Worm (Caenorhabditis elegans) whole organism, young adult: ENCODE measurements around the gene poml-4.

ENCODE experiments used
- C17E4.6 ChIP-seq: fragments of 200-800 bp; sonication (Bioruptor generic); IDR thresholded peaks from 2 replicates; pipeline ENCODE4 v1.3.6; 2022; ENCODE audit warnings: missing genetic modification reagents, missing genetic modification characterization, missing compliant biosample characterization
- attf-6 ChIP-seq: fragments of 200-800 bp; sonication (Bioruptor generic); IDR thresholded peaks from 2 replicates; pipeline ENCODE4 v1.3.6; 2022; ENCODE audit warnings: missing genetic modification reagents, missing genetic modification characterization, missing compliant biosample characterization
- hsf-1 ChIP-seq: fragments of 200-800 bp; sonication (Bioruptor generic); IDR thresholded peaks from 2 replicates; pipeline ENCODE4 v1.3.6; 2022; ENCODE audit warnings: missing genetic modification reagents, missing genetic modification characterization, missing compliant biosample characterization
- nhr-80 ChIP-seq: sonication (generic microtip); optimal IDR thresholded peaks from 2 replicates; lab custom pipeline; 2016; ENCODE audit warnings: missing genetic modification characterization, missing compliant biosample characterization
- snpc-3.4 ChIP-seq: sonication (generic microtip); optimal IDR thresholded peaks from 2 replicates; lab custom pipeline; 2017; ENCODE audit warnings: missing genetic modification characterization, mild to moderate bottlenecking, missing compliant biosample characterization, antibody characterized with exemption, moderate library complexity, missing genotype, missing genetic modification reagents
- snpc-4 ChIP-seq, 5 experiments: fragments of 150-350 bp in 1 of 5; sonication (generic microtip) in 4 of 5; optimal IDR thresholded peaks; 2 replicates each; lab custom pipeline; 2014 to 2018; ENCODE audit warnings: missing genetic modification characterization in 5 of 5, missing biosample characterization in 3 of 5, antibody characterized with exemption in 2 of 5, mild to moderate bottlenecking in 2 of 5, missing compliant biosample characterization in 2 of 5, missing genotype in 2 of 5, moderate library complexity in 2 of 5, missing genetic modification reagents in 1 of 5
- tbp1 ChIP-seq: fragments of 200-800 bp; sonication (Bioruptor generic); optimal IDR thresholded peaks from 2 replicates; lab custom pipeline; 2018; ENCODE audit warnings: mild to moderate bottlenecking, missing genetic modification characterization, missing compliant biosample characterization
- xnd-1 ChIP-seq: sonication (generic microtip); optimal IDR thresholded peaks from 2 replicates; lab custom pipeline; 2016; ENCODE audit warnings: missing genotype, missing genetic modification reagents, missing genetic modification characterization, missing compliant biosample characterization
- zfh-2 ChIP-seq: fragments of 200-800 bp; sonication (Bioruptor generic); conservative IDR thresholded peaks from 2 replicates; pipeline ENCODE4 v1.3.6; 2022; ENCODE audit warnings: missing genetic modification reagents, missing genetic modification characterization, missing compliant biosample characterization
- ztf-6 ChIP-seq: fragments of 200-800 bp; sonication (Bioruptor generic); IDR thresholded peaks from 2 replicates; pipeline ENCODE4 v1.3.6; 2022; ENCODE audit warnings: missing genetic modification reagents, missing genetic modification characterization, missing compliant biosample characterization

- TF ChIP-seq zfh-2 (GFP tag; lab: Robert Waterston, UW) (no peak), xnd-1 (tag; lab: Kevin White, UChicago) (no peak), attf-6 (GFP tag; lab: Robert Waterston, UW) (no peak), snpc-3.4 (tag; lab: Kevin White, UChicago) (no peak), nhr-80 (tag; lab: Kevin White, UChicago) (no peak), snpc-4 (GFP tag; optimal IDR thresholded peaks at IDR 0.05; lab: Kevin White, UChicago) (no peak), snpc-4 (tag; optimal IDR thresholded peaks at IDR 0.05; lab: Kevin White, UChicago) (no peak), hsf-1 (GFP tag; lab: Robert Waterston, UW) (no peak), C17E4.6 (GFP tag; lab: Robert Waterston, UW) (no peak), tbp1 (GFP tag; lab: Kevin White, UChicago) (no peak), ztf-6 (GFP tag; lab: Robert Waterston, UW) (no peak)
Observed at ce11 chrII:1500286-1500840, 40.4 kb upstream of the poml-4 start, which contains the start of gene emc-1.
